Worm (Caenorhabditis elegans) whole organism, L2 larva: Measurements from ENCODE around the gene nos-3.

Source experiments
- C34F6.9 ChIP-seq: fragments of 150-350 bp; optimal IDR thresholded peaks from 2 replicates; lab custom pipeline; 2014; ENCODE audit warnings: missing biosample characterization, missing genetic modification characterization
- F13H6.1 ChIP-seq: sonication (generic microtip); optimal IDR thresholded peaks from 2 replicates; lab custom pipeline; 2016; ENCODE audit warnings: missing genetic modification characterization, missing compliant biosample characterization
- R02D3.7 ChIP-seq: fragments of 150-350 bp; optimal IDR thresholded peaks from 2 replicates; lab custom pipeline; 2014; ENCODE audit warnings: missing biosample characterization, missing genetic modification characterization
- ZK546.5 ChIP-seq: sonication (generic microtip); optimal IDR thresholded peaks from 2 replicates; lab custom pipeline; 2017; ENCODE audit warnings: missing biosample characterization, missing genetic modification characterization
- aly-2 ChIP-seq: fragments of 150-350 bp; optimal IDR thresholded peaks from 2 replicates; lab custom pipeline; 2014; ENCODE audit warnings: missing biosample characterization, missing genetic modification characterization
- ama-1 ChIP-seq: fragments of 150-350 bp; optimal IDR thresholded peaks from 2 replicates; lab custom pipeline; 2018; ENCODE audit warnings: inconsistent platforms
- blmp-1 ChIP-seq: sonication (generic microtip); optimal IDR thresholded peaks from 2 replicates; lab custom pipeline; 2017; ENCODE audit warnings: missing genetic modification characterization, mild to moderate bottlenecking, missing compliant biosample characterization, antibody characterized with exemption, moderate library complexity; ENCODE audit not compliant: insufficient read depth
- ceh-16 ChIP-seq: fragments of 150-350 bp; optimal IDR thresholded peaks from 2 replicates; lab custom pipeline; 2014; ENCODE audit warnings: missing biosample characterization, missing genetic modification characterization
- crh-2 ChIP-seq: sonication (generic microtip); optimal IDR thresholded peaks from 2 replicates; lab custom pipeline; 2017; ENCODE audit warnings: missing biosample characterization, missing genetic modification characterization
- dmd-4 ChIP-seq: sonication (generic microtip); optimal IDR thresholded peaks from 2 replicates; lab custom pipeline; 2017; ENCODE audit warnings: missing biosample characterization, missing genetic modification characterization
- egl-27 ChIP-seq: sonication (generic microtip); optimal IDR thresholded peaks from 3 replicates; lab custom pipeline; 2017; ENCODE audit warnings: missing biosample characterization, missing genetic modification reagents, missing genetic modification characterization
- elt-1 ChIP-seq: fragments of 150-350 bp; optimal IDR thresholded peaks from 2 replicates; lab custom pipeline; 2014; ENCODE audit warnings: missing biosample characterization, missing genetic modification characterization
- elt-3 ChIP-seq: sonication (generic microtip); optimal IDR thresholded peaks from 2 replicates; lab custom pipeline; 2017; ENCODE audit warnings: missing biosample characterization, missing genetic modification characterization
- fos-1 ChIP-seq: fragments of 150-350 bp; optimal IDR thresholded peaks from 2 replicates; lab custom pipeline; 2014; ENCODE audit warnings: missing biosample characterization, missing genetic modification characterization
- gmeb-1 ChIP-seq: fragments of 150-350 bp; optimal IDR thresholded peaks from 2 replicates; lab custom pipeline; 2014; ENCODE audit warnings: missing biosample characterization, missing genetic modification characterization
- lin-11 ChIP-seq: fragments of 150-350 bp; sonication (generic microtip); optimal IDR thresholded peaks from 2 replicates; lab custom pipeline; 2014; ENCODE audit warnings: missing biosample characterization, missing genetic modification characterization, inconsistent platforms, mixed read lengths
- lsy-2 ChIP-seq, 2 experiments: fragments of 150-350 bp in 1 of 2; sonication (generic microtip) in 1 of 2; optimal IDR thresholded peaks; 2 replicates each; lab custom pipeline; 2014 to 2017; ENCODE audit warnings: missing biosample characterization in 2 of 2, missing genetic modification characterization in 2 of 2
- mbf-1 ChIP-seq: sonication (generic microtip); optimal IDR thresholded peaks from 2 replicates; lab custom pipeline; 2017; ENCODE audit warnings: missing biosample characterization, missing genetic modification characterization
- mdl-1 ChIP-seq, 2 experiments: fragments of 150-350 bp in 1 of 2; sonication (generic microtip) in 1 of 2; optimal IDR thresholded peaks; 2 replicates each; lab custom pipeline; 2017; ENCODE audit warnings: missing biosample characterization in 2 of 2, missing genetic modification characterization in 2 of 2
- nhr-10 ChIP-seq: sonication (generic microtip); optimal IDR thresholded peaks from 2 replicates; lab custom pipeline; 2017; ENCODE audit warnings: missing biosample characterization, missing genetic modification characterization
- nhr-11 ChIP-seq: fragments of 150-350 bp; optimal IDR thresholded peaks from 2 replicates; lab custom pipeline; 2014; ENCODE audit warnings: missing biosample characterization, missing genetic modification characterization
- nhr-12 ChIP-seq: fragments of 150-350 bp; optimal IDR thresholded peaks from 2 replicates; lab custom pipeline; 2014; ENCODE audit warnings: missing biosample characterization, missing genetic modification characterization
- nhr-129 ChIP-seq: fragments of 150-350 bp; optimal IDR thresholded peaks from 2 replicates; lab custom pipeline; 2014; ENCODE audit warnings: missing biosample characterization, missing genetic modification characterization
- nhr-21 ChIP-seq: fragments of 150-350 bp; optimal IDR thresholded peaks from 2 replicates; lab custom pipeline; 2014; ENCODE audit warnings: missing biosample characterization, missing genetic modification characterization
- nhr-237 ChIP-seq: fragments of 150-350 bp; optimal IDR thresholded peaks from 2 replicates; lab custom pipeline; 2014; ENCODE audit warnings: missing biosample characterization, missing genetic modification characterization
- nhr-25 ChIP-seq: fragments of 150-350 bp; sonication (generic microtip); optimal IDR thresholded peaks from 3 replicates; lab custom pipeline; 2014; ENCODE audit warnings: missing biosample characterization, missing genetic modification characterization
- nhr-6 ChIP-seq: fragments of 150-350 bp; optimal IDR thresholded peaks from 2 replicates; lab custom pipeline; 2014; ENCODE audit warnings: missing biosample characterization, missing genetic modification characterization
- nhr-77 ChIP-seq: fragments of 150-350 bp; optimal IDR thresholded peaks from 2 replicates; lab custom pipeline; 2014; ENCODE audit warnings: missing biosample characterization, missing genetic modification characterization
- peb-1 ChIP-seq: fragments of 150-350 bp; optimal IDR thresholded peaks from 2 replicates; lab custom pipeline; 2014; ENCODE audit warnings: missing biosample characterization, missing genetic modification characterization
- sem-4 ChIP-seq: fragments of 150-350 bp; optimal IDR thresholded peaks from 2 replicates; lab custom pipeline; 2014; ENCODE audit warnings: missing biosample characterization, missing genetic modification reagents, missing genetic modification characterization
- sma-3 ChIP-seq: sonication (generic microtip); optimal IDR thresholded peaks from 2 replicates; lab custom pipeline; 2016; ENCODE audit warnings: missing genetic modification reagents, missing genetic modification characterization, missing compliant biosample characterization
- sma-9 ChIP-seq, 2 experiments: fragments of 150-350 bp in 1 of 2; sonication (generic microtip) in 1 of 2; optimal IDR thresholded peaks; 2 replicates each; lab custom pipeline; 2014 to 2016; ENCODE audit warnings: missing genetic modification characterization in 2 of 2, mild to moderate bottlenecking in 1 of 2, missing biosample characterization in 1 of 2, missing compliant biosample characterization in 1 of 2, missing genetic modification reagents in 1 of 2, moderate library complexity in 1 of 2
- snpc-4 ChIP-seq: fragments of 150-350 bp; optimal IDR thresholded peaks from 2 replicates; lab custom pipeline; 2014; ENCODE audit warnings: missing biosample characterization, missing genetic modification characterization
- unc-39 ChIP-seq: fragments of 150-350 bp; optimal IDR thresholded peaks from 2 replicates; lab custom pipeline; 2014; ENCODE audit warnings: missing biosample characterization, missing genetic modification characterization
- unc-55 ChIP-seq: fragments of 150-350 bp; sonication (generic microtip); optimal IDR thresholded peaks from 3 replicates; lab custom pipeline; 2014; ENCODE audit warnings: missing biosample characterization, missing genetic modification reagents, missing genetic modification characterization
- unc-62 ChIP-seq: fragments of 150-350 bp; optimal IDR thresholded peaks from 2 replicates; lab custom pipeline; 2014; ENCODE audit warnings: missing biosample characterization, missing genetic modification reagents, missing genetic modification characterization
- ztf-1 ChIP-seq: fragments of 200-800 bp; sonication (Bioruptor generic); conservative IDR thresholded peaks from 2 replicates; pipeline ENCODE4 v1.3.6; 2022; ENCODE audit warnings: missing genetic modification characterization, missing compliant biosample characterization
- ztf-11 ChIP-seq: sonication (generic microtip); optimal IDR thresholded peaks from 2 replicates; lab custom pipeline; 2017; ENCODE audit warnings: missing biosample characterization, missing genetic modification characterization

nos-3 gene

DNA sequence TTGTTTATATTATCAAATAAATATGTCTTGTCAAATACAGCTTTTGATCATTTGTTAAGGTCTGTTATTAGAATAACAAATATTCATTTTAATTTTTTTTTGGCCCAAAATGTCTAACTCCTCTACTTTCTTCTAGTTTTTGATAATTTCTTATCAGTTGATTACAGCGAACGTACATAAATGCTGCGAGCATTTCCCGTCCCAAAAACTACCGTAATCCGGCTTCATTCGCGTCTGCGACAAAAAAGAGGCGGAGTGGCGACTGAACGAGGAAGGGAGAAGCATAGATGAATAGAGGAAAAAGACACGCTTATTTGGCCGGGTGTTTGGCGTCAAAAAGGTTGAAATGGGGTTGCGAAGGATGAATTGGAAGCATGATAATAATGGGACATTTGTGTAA lies 5.6 kb upstream of the nos-3 start:
- TF ChIP-seq mbf-1 (tag; lab: Kevin White, UChicago) = no peak
- no peak for TF ChIP-seq snpc-4 (tag; lab: Kevin White, UChicago)
- peak in 1 of 2 experiments; percentile 53 for TF ChIP-seq lsy-2 (tag; optimal IDR thresholded peaks at IDR 0.05; lab: Kevin White, UChicago)
- TF ChIP-seq sma-9 (GFP tag; optimal IDR thresholded peaks at IDR 0.05; lab: Kevin White, UChicago) = peak; percentile 10
- TF ChIP-seq sma-9 (tag; optimal IDR thresholded peaks at IDR 0.05; lab: Kevin White, UChicago) = no peak
- TF ChIP-seq fos-1 = peak; percentile 39
- TF ChIP-seq crh-2 (tag; lab: Kevin White, UChicago) = peak; percentile 42
- no peak for TF ChIP-seq ama-1 (lab: Kevin White, UChicago)

DNA sequence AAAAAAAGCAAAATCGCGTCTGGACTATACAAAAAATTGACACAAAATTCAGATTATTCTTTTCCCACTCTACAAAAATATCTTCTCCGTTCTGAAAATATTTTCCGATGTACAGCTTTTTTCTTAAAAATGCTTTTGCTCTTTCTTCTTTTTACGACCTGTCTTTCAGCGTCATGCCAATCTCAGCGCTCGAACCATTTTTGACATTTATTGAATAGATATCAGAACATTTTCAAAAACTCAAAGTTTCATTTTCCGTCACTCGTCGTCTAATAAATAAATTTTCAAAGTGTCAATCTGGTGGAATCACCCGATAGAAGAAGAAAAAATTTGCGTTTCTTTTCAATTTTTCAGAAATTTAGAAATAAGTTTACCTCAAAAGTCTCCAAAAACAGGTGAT lies 4.7 kb upstream of the nos-3 start:
- TF ChIP-seq dmd-4 (tag; lab: Kevin White, UChicago) (no peak), peb-1 (no peak), nhr-11 (no peak), unc-39 (tag; lab: Kevin White, UChicago) (no peak), aly-2 (tag; lab: Kevin White, UChicago) (no peak), nhr-21 (tag; lab: Kevin White, UChicago) (no peak), ztf-11 (no peak), nhr-129 (no peak), sem-4 (tag; lab: Kevin White, UChicago) (no peak), nhr-77 (tag; lab: Kevin White, UChicago) (no peak), sma-3 (no peak), lin-11 (tag; lab: Kevin White, UChicago) (no peak), ceh-16 (tag; lab: Kevin White, UChicago) (no peak), nhr-10 (tag; lab: Kevin White, UChicago) (no peak), R02D3.7 (no peak), fos-1 (no peak), nhr-6 (no peak), mdl-1 (tag; optimal IDR thresholded peaks at IDR 0.05; lab: Kevin White, UChicago) (no peak)
- TF ChIP-seq, all 48 proteins: peak for 0

DNA sequence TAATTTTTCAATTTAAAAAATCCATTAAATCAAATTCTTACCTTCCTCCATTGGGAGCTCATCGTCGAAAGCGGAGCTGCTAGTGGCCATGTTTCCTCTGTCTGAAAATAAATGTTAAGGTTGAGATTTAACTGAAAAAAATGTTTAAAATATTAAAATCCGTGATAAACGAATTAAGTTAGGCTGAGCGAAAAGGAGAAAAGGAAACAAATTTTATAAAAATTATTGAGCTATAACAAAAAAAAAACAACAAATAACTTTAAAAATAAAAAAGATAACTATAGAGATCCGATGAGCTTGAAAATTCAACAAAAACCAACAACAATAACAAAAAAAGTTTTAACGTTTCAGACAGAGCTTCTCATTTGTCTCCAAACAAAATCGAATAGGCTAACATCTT lies 3.3 kb upstream of the nos-3 start, which contains the start of gene pno-1:
Gene pno-1, minus strand, starts transcription at position 101 of the 400 bp plus-strand sequence.
- TF ChIP-seq C34F6.9 (tag; lab: Kevin White, UChicago) = no peak
- no peak for TF ChIP-seq nhr-11
- TF ChIP-seq elt-3 (tag; lab: Kevin White, UChicago) = no peak
- TF ChIP-seq nhr-25 (tag; lab: Kevin White, UChicago) = no peak
- TF ChIP-seq egl-27 (tag; lab: Kevin White, UChicago) = no peak

DNA sequence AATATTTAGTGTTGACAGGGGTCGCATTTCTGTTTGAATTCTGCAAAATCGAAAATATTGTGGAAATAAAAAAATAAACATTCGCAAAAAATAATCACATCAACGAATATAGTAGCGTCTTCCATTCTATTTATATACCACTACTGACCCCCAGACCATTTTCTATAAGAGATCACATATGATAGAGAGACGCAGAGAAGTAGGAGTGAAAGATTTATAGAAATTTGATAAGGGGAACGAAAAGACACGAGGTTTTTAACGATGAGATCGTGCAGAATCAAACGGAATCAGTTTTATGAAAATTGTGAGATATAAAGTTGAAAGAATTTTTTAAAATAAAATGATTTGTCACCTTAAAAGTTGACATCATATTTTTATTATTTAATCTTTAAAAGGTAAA lies 6.2 kb downstream of the nos-3 start:
- no peak for TF ChIP-seq lin-11 (tag; lab: Kevin White, UChicago)
- TF ChIP-seq dmd-4 (tag; lab: Kevin White, UChicago) = no peak
- TF ChIP-seq ceh-16 (tag; lab: Kevin White, UChicago) = no peak
- no peak for TF ChIP-seq crh-2 (tag; lab: Kevin White, UChicago)
- TF ChIP-seq gmeb-1 (tag; lab: Kevin White, UChicago) = no peak
- TF ChIP-seq mdl-1 (tag; optimal IDR thresholded peaks at IDR 0.05; lab: Kevin White, UChicago) = peak in 1 of 2 experiments; percentile 4
- no peak for TF ChIP-seq nhr-12 (tag; lab: Kevin White, UChicago)
- TF ChIP-seq lsy-2 (tag; optimal IDR thresholded peaks at IDR 0.05; lab: Kevin White, UChicago) = peak in 1 of 2 experiments; percentile 8
- TF ChIP-seq F13H6.1 (tag; lab: Kevin White, UChicago) = no peak
- TF ChIP-seq sma-3 = peak; percentile 33
- peak; percentile 46 for TF ChIP-seq nhr-25 (tag; lab: Kevin White, UChicago)
- TF ChIP-seq nhr-21 (tag; lab: Kevin White, UChicago) = peak; percentile 50
- TF ChIP-seq ztf-1 = no peak
- TF ChIP-seq ZK546.5 (tag; lab: Kevin White, UChicago) = no peak
- no peak for TF ChIP-seq nhr-237
- no peak for TF ChIP-seq ama-1 (lab: Kevin White, UChicago)
- no peak for TF ChIP-seq nhr-6
- no peak for TF ChIP-seq elt-1 (tag; lab: Kevin White, UChicago)
- TF ChIP-seq blmp-1 (tag; lab: Kevin White, UChicago) = no peak
- no peak for TF ChIP-seq unc-62
- TF ChIP-seq nhr-77 (tag; lab: Kevin White, UChicago) = no peak
- TF ChIP-seq nhr-10 (tag; lab: Kevin White, UChicago) = no peak
- TF ChIP-seq unc-55 (GFP tag; lab: Kevin White, UChicago) = no peak
- TF ChIP-seq sma-9 (GFP tag; optimal IDR thresholded peaks at IDR 0.05; lab: Kevin White, UChicago) = peak; percentile 85
- no peak for TF ChIP-seq sma-9 (tag; optimal IDR thresholded peaks at IDR 0.05; lab: Kevin White, UChicago)
